Worm (Caenorhabditis elegans) whole organism, mixed stage, embryonic: Measurements from ENCODE around the gene ZK632.11.

Experiments
- blmp-1 ChIP-seq: fragments of 150-350 bp; optimal IDR thresholded peaks from 2 replicates; lab custom pipeline; 2014; ENCODE audit warnings: missing biosample characterization, missing genetic modification characterization
- cnd-1 ChIP-seq: fragments of 200-800 bp; sonication (Bioruptor generic); optimal IDR thresholded peaks from 2 replicates; lab custom pipeline; 2018; ENCODE audit warnings: mild to moderate bottlenecking, missing genetic modification characterization, missing compliant biosample characterization
- mab-5 ChIP-seq: fragments of 150-350 bp; optimal IDR thresholded peaks from 2 replicates; lab custom pipeline; 2014; ENCODE audit warnings: missing biosample characterization, missing genetic modification characterization
- mep-1 ChIP-seq: fragments of 150-350 bp; optimal IDR thresholded peaks from 2 replicates; lab custom pipeline; 2017; ENCODE audit warnings: missing biosample characterization, missing genetic modification reagents, missing genetic modification characterization, inconsistent platforms
- nhr-12 ChIP-seq: fragments of 150-350 bp; optimal IDR thresholded peaks from 2 replicates; lab custom pipeline; 2014; ENCODE audit warnings: missing biosample characterization, missing genetic modification characterization
- sem-2 ChIP-seq: fragments of 200-800 bp; sonication (Bioruptor generic); optimal IDR thresholded peaks from 2 replicates; lab custom pipeline; 2018; ENCODE audit warnings: mild to moderate bottlenecking, missing genetic modification characterization, missing compliant biosample characterization
- sptf-1 ChIP-seq: sonication (generic microtip); optimal IDR thresholded peaks from 2 replicates; lab custom pipeline; 2017; ENCODE audit warnings: mild to moderate bottlenecking, missing genetic modification characterization, moderate library complexity, missing compliant biosample characterization
- unc-39 ChIP-seq: fragments of 150-350 bp; optimal IDR thresholded peaks from 2 replicates; lab custom pipeline; 2014; ENCODE audit warnings: missing biosample characterization, missing genetic modification characterization
- unc-62 ChIP-seq: fragments of 150-350 bp; optimal IDR thresholded peaks from 2 replicates; lab custom pipeline; 2014; ENCODE audit warnings: missing biosample characterization, missing genetic modification reagents, missing genetic modification characterization
- zip-8 ChIP-seq: fragments of 150-350 bp; optimal IDR thresholded peaks from 2 replicates; lab custom pipeline; 2014; ENCODE audit warnings: missing biosample characterization, missing genetic modification characterization

DNA sequence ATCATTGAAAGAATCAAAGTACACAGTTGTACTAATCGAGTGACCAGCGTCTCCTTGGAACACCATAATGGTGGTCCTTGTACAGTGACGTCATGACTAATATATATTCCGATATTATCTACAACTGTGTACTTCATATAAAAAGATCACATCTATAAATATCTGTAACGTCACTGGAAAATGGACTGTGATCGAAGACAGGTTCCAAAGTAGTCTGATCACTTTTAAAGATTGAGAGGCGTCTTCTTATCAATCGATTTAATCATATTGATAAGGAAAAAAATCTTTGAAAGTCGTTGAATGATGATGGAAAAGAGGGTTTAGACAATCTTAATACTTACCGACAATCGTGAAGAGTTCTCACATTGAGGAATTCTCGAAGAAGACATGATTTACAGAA, 30.3 kb downstream of the ZK632.11 start:
- TF ChIP-seq mab-5 (tag; lab: Kevin White, UChicago): no peak
- TF ChIP-seq mep-1 (tag; lab: Kevin White, UChicago): no peak
- TF ChIP-seq blmp-1: no peak
- TF ChIP-seq unc-39: no peak
- no peak for TF ChIP-seq sptf-1 (tag; lab: Kevin White, UChicago)
- no peak for TF ChIP-seq sem-2 (GFP tag; lab: Kevin White, UChicago)
- TF ChIP-seq nhr-12: no peak
- TF ChIP-seq unc-62 (GFP tag; lab: Kevin White, UChicago): no peak
- no peak for TF ChIP-seq zip-8
- TF ChIP-seq cnd-1 (tag; lab: Kevin White, UChicago): no peak
